Worm (Caenorhabditis elegans) whole organism, early embryonic: ENCODE results near the gene mbk-2.

ENCODE experiments used
- B0310.2 ChIP-seq: sonication (generic microtip); optimal IDR thresholded peaks from 2 replicates; lab custom pipeline; 2016; ENCODE audit warnings: mild to moderate bottlenecking, missing genetic modification characterization, missing compliant biosample characterization
- F13C5.2 ChIP-seq: sonication (generic microtip); optimal IDR thresholded peaks from 2 replicates; lab custom pipeline; 2017; ENCODE audit warnings: mild to moderate bottlenecking, missing genetic modification characterization, inconsistent platforms, missing compliant biosample characterization
- aly-1 ChIP-seq: sonication (generic microtip); optimal IDR thresholded peaks from 2 replicates; lab custom pipeline; 2016; ENCODE audit warnings: missing genetic modification characterization, missing compliant biosample characterization
- ama-1 ChIP-seq: fragments of 150-350 bp; optimal IDR thresholded peaks from 2 replicates; lab custom pipeline; 2014
- ceh-13 ChIP-seq: fragments of 200-800 bp; sonication (Bioruptor generic); optimal IDR thresholded peaks from 2 replicates; lab custom pipeline; 2018; ENCODE audit warnings: mild to moderate bottlenecking, missing genetic modification characterization, missing compliant biosample characterization
- ceh-36 ChIP-seq: sonication (generic microtip); optimal IDR thresholded peaks from 2 replicates; lab custom pipeline; 2016; ENCODE audit warnings: missing genetic modification characterization, inconsistent platforms, missing compliant biosample characterization
- ets-7 ChIP-seq: sonication (generic microtip); optimal IDR thresholded peaks from 2 replicates; lab custom pipeline; 2016; ENCODE audit warnings: missing genotype, missing genetic modification characterization, missing compliant biosample characterization
- flt-1 ChIP-seq: fragments of 200-800 bp; sonication (Bioruptor generic); IDR thresholded peaks from 2 replicates; pipeline ENCODE4 v1.3.6; 2022; ENCODE audit warnings: missing genetic modification characterization, missing compliant biosample characterization
- hmbx-1 ChIP-seq: sonication (generic microtip); optimal IDR thresholded peaks from 2 replicates; lab custom pipeline; 2016; ENCODE audit warnings: mild to moderate bottlenecking, missing genetic modification characterization, missing compliant biosample characterization
- hmg-4 ChIP-seq: fragments of 200-800 bp; sonication (Bioruptor generic); optimal IDR thresholded peaks from 2 replicates; lab custom pipeline; 2018; ENCODE audit warnings: mild to moderate bottlenecking, missing genetic modification characterization, missing compliant biosample characterization
- hnd-1 ChIP-seq: sonication (generic microtip); optimal IDR thresholded peaks from 2 replicates; lab custom pipeline; 2016; ENCODE audit warnings: missing genetic modification characterization, missing compliant biosample characterization
- pes-1 ChIP-seq: fragments of 200-800 bp; sonication (Bioruptor generic); IDR thresholded peaks from 2 replicates; pipeline ENCODE4 v1.3.6; 2022; ENCODE audit warnings: missing genetic modification reagents, missing genetic modification characterization, missing compliant biosample characterization
- scrt-1 ChIP-seq: fragments of 200-800 bp; sonication (Bioruptor generic); IDR thresholded peaks from 2 replicates; pipeline ENCODE4 v1.3.6; 2022; ENCODE audit warnings: missing genetic modification characterization, missing compliant biosample characterization
- sea-1 ChIP-seq: fragments of 200-800 bp; sonication (Bioruptor generic); conservative IDR thresholded peaks from 2 replicates; pipeline ENCODE4 v1.3.6; 2022; ENCODE audit warnings: missing genetic modification characterization, missing compliant biosample characterization
- tbx-11 ChIP-seq: fragments of 200-800 bp; sonication (Bioruptor generic); IDR thresholded peaks from 2 replicates; pipeline ENCODE4 v1.3.6; 2022; ENCODE audit warnings: missing genetic modification characterization, missing compliant biosample characterization
- tbx-37 ChIP-seq: fragments of 200-800 bp; sonication (Bioruptor generic); conservative IDR thresholded peaks from 2 replicates; pipeline ENCODE4 v1.3.6; 2022; ENCODE audit warnings: missing genetic modification reagents, missing genetic modification characterization, missing compliant biosample characterization
- tra-4 ChIP-seq: sonication (generic microtip); optimal IDR thresholded peaks from 2 replicates; lab custom pipeline; 2017; ENCODE audit warnings: missing genetic modification characterization, missing compliant biosample characterization

The mbk-2 gene

ce11 chrIV:12989355-12989754 is 19.6 kb upstream of the mbk-2 start, which contains the start of gene K10D11.6:
K10D11.6 (minus strand) TSS chrIV:12989455.
- TF ChIP-seq ama-1 (lab: Kevin White, UChicago) (no peak), hnd-1 (tag; lab: Kevin White, UChicago) (no peak), ceh-36 (no peak), ceh-13 (GFP tag; lab: Kevin White, UChicago) (no peak), hmbx-1 (tag; lab: Kevin White, UChicago) (no peak), sea-1 (GFP tag; lab: Robert Waterston, UW) (no peak)

DNA sequence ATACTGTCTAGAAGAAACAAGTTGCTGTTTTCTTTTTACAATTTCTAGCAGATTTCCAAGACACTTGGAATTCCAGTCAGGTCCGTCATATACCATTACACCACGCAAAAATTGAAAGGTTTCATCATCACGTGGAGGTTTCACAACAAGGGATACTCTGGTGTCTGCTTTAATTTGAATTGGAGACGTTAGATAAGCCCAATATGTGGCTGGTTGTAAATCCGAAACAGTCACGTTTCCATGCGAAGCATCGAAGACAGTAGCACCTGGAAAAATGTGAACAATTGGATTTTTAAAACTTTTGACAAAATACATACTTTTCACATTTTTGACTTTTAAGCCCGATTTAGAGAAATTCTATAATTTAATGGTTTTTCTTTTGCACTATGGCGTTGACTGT is 18.3 kb upstream of the mbk-2 start:
- TF ChIP-seq ets-7 (tag; lab: Kevin White, UChicago) (no peak), tra-4 (no peak), ceh-13 (GFP tag; lab: Kevin White, UChicago) (no peak), F13C5.2 (tag; lab: Kevin White, UChicago) (no peak), ama-1 (lab: Kevin White, UChicago) (no peak), pes-1 (GFP tag; lab: Robert Waterston, UW) (no peak), hmbx-1 (tag; lab: Kevin White, UChicago) (no peak), aly-1 (tag; lab: Kevin White, UChicago) (no peak), tbx-37 (GFP tag; lab: Robert Waterston, UW) (no peak), ceh-36 (no peak), sea-1 (GFP tag; lab: Robert Waterston, UW) (no peak)

- TF ChIP-seq hnd-1 (tag; lab: Kevin White, UChicago) (no peak), aly-1 (tag; lab: Kevin White, UChicago) (no peak), hmbx-1 (tag; lab: Kevin White, UChicago) (no peak), flt-1 (GFP tag; lab: Robert Waterston, UW) (no peak), pes-1 (GFP tag; lab: Robert Waterston, UW) (no peak), B0310.2 (tag; lab: Kevin White, UChicago) (no peak), tbx-11 (GFP tag; lab: Robert Waterston, UW) (no peak), hmg-4 (GFP tag; lab: Kevin White, UChicago) (no peak)
These were observed 17.3 kb upstream of the mbk-2 start, which contains the start of gene K10D11.5 for ce11 chrIV:12991629-12992028. K10D11.5 (minus strand) TSS chrIV:12991843.

ce11 chrIV:12994376-12994775 is 14.6 kb upstream of the mbk-2 start, which contains the start of gene K10D11.4:
K10D11.4 (minus strand) TSS chrIV:12994476.
- TF ChIP-seq ets-7 (tag; lab: Kevin White, UChicago) (no peak), ceh-13 (GFP tag; lab: Kevin White, UChicago) (no peak), ceh-36 (no peak), flt-1 (GFP tag; lab: Robert Waterston, UW) (no peak), aly-1 (tag; lab: Kevin White, UChicago) (no peak), B0310.2 (tag; lab: Kevin White, UChicago) (no peak), tbx-11 (GFP tag; lab: Robert Waterston, UW) (no peak), tra-4 (no peak), sea-1 (GFP tag; lab: Robert Waterston, UW) (no peak), scrt-1 (GFP tag; lab: Robert Waterston, UW) (no peak)

- no peak for TF ChIP-seq hmg-4 (GFP tag; lab: Kevin White, UChicago)
- TF ChIP-seq B0310.2 (tag; lab: Kevin White, UChicago) = no peak
- TF ChIP-seq ceh-13 (GFP tag; lab: Kevin White, UChicago) = no peak
- TF ChIP-seq hnd-1 (tag; lab: Kevin White, UChicago) = no peak
- TF ChIP-seq aly-1 (tag; lab: Kevin White, UChicago) = no peak
- TF ChIP-seq F13C5.2 (tag; lab: Kevin White, UChicago) = no peak
- TF ChIP-seq ets-7 (tag; lab: Kevin White, UChicago) = no peak
- TF ChIP-seq scrt-1 (GFP tag; lab: Robert Waterston, UW) = no peak
- TF ChIP-seq tra-4 = no peak
- no peak for TF ChIP-seq tbx-37 (GFP tag; lab: Robert Waterston, UW)
- TF ChIP-seq flt-1 (GFP tag; lab: Robert Waterston, UW) = no peak
- TF ChIP-seq pes-1 (GFP tag; lab: Robert Waterston, UW) = no peak
- TF ChIP-seq hmbx-1 (tag; lab: Kevin White, UChicago) = no peak
- TF ChIP-seq tbx-11 (GFP tag; lab: Robert Waterston, UW) = no peak
These were observed 13.1 kb upstream of the mbk-2 start, which contains the start of gene K10D11.7 for ce11 chrIV:12995886-12996285. K10D11.7 (minus strand) TSS chrIV:12995986.

DNA sequence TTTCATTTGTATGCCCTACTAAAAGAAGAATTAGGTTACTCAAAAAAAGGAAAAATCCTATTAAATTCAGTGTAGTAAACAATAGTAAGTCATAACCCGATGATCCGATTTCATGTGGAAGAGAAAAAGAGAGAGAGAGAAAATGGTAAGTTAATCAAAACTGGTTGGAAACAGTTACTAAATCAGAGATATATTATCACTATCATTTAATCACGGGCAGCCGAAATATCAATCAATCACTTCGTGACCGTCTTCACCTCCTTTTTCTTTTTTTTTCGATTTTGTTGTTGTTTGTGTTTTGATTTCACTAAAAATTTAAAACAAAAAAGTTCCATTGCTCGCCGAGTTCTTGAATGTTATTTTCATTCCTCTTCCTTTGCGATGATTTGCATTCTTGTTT is 11.4 kb upstream of the mbk-2 start:
- TF ChIP-seq tbx-11 (GFP tag; lab: Robert Waterston, UW) = no peak
- TF ChIP-seq pes-1 (GFP tag; lab: Robert Waterston, UW) = no peak
- TF ChIP-seq tra-4 = no peak
- TF ChIP-seq aly-1 (tag; lab: Kevin White, UChicago) = no peak
- TF ChIP-seq hmbx-1 (tag; lab: Kevin White, UChicago) = no peak
- no peak for TF ChIP-seq B0310.2 (tag; lab: Kevin White, UChicago)
- TF ChIP-seq ceh-13 (GFP tag; lab: Kevin White, UChicago) = no peak
- TF ChIP-seq sea-1 (GFP tag; lab: Robert Waterston, UW) = no peak
- no peak for TF ChIP-seq flt-1 (GFP tag; lab: Robert Waterston, UW)
- no peak for TF ChIP-seq ama-1 (lab: Kevin White, UChicago)
- TF ChIP-seq scrt-1 (GFP tag; lab: Robert Waterston, UW) = no peak
- TF ChIP-seq hnd-1 (tag; lab: Kevin White, UChicago) = no peak
- no peak for TF ChIP-seq F13C5.2 (tag; lab: Kevin White, UChicago)
- no peak for TF ChIP-seq ets-7 (tag; lab: Kevin White, UChicago)
- TF ChIP-seq hmg-4 (GFP tag; lab: Kevin White, UChicago) = no peak
- no peak for TF ChIP-seq ceh-36
- no peak for TF ChIP-seq tbx-37 (GFP tag; lab: Robert Waterston, UW)

ce11 chrIV:12999087-12999486 is 9.9 kb upstream of the mbk-2 start:
- no peak for TF ChIP-seq aly-1 (tag; lab: Kevin White, UChicago)
